Fruit fly (Drosophila melanogaster) whole organism, embryonic: Measurements from ENCODE around the gene MED25.

ENCODE experiments used
- Bdp1 ChIP-seq: fragments of 200-800 bp; sonication (Bioruptor generic); optimal IDR thresholded peaks from 3 replicates; lab custom pipeline; 2016; ENCODE audit warnings: missing biosample characterization, missing genetic modification characterization
- CG12071 ChIP-seq: fragments of 200-800 bp; sonication (Bioruptor generic); optimal IDR thresholded peaks from 3 replicates; lab custom pipeline; 2018; ENCODE audit warnings: missing biosample characterization, mild to moderate bottlenecking, missing genetic modification characterization
- CG12659 ChIP-seq: fragments of 200-800 bp; sonication (Bioruptor generic); optimal IDR thresholded peaks from 3 replicates; lab custom pipeline; 2017; ENCODE audit warnings: mild to moderate bottlenecking, missing biosample characterization, missing genetic modification reagents, missing genetic modification characterization
- CG12769 ChIP-seq: fragments of 200-800 bp; sonication (Bioruptor generic); optimal IDR thresholded peaks from 2 replicates; lab custom pipeline; 2019; ENCODE audit warnings: missing biosample characterization, mild to moderate bottlenecking, missing genetic modification characterization, moderate library complexity
- CG12942 ChIP-seq: fragments of 200-800 bp; sonication (Bioruptor generic); optimal IDR thresholded peaks from 3 replicates; lab custom pipeline; 2016; ENCODE audit warnings: missing biosample characterization, missing genetic modification characterization
- CG13775 ChIP-seq: fragments of 200-800 bp; sonication (Bioruptor generic); optimal IDR thresholded peaks from 3 replicates; lab custom pipeline; 2017; ENCODE audit warnings: missing biosample characterization, mild to moderate bottlenecking, missing genetic modification characterization
- CG15479 ChIP-seq: fragments of 200-800 bp; sonication (Bioruptor generic); optimal IDR thresholded peaks from 3 replicates; lab custom pipeline; 2019; ENCODE audit warnings: missing biosample characterization, mild to moderate bottlenecking, missing genetic modification characterization, moderate library complexity
- CG15696 ChIP-seq: fragments of 200-800 bp; sonication (Bioruptor generic); optimal IDR thresholded peaks from 2 replicates; lab custom pipeline; 2019; ENCODE audit warnings: missing biosample characterization, mild to moderate bottlenecking, missing genetic modification characterization, moderate library complexity
- CG17328 ChIP-seq: fragments of 200-800 bp; sonication (Bioruptor generic); IDR thresholded peaks from 2 replicates; pipeline ENCODE4 v1.3.6; 2022; ENCODE audit warnings: missing biosample characterization, missing genetic modification characterization
- CG17361 ChIP-seq: fragments of 200-800 bp; sonication (Bioruptor generic); IDR thresholded peaks from 3 replicates; pipeline ENCODE4 v1.3.6; 2022; ENCODE audit warnings: missing biosample characterization, missing genetic modification characterization
- CG1832 ChIP-seq: fragments of 200-800 bp; sonication (Bioruptor generic); optimal IDR thresholded peaks from 2 replicates; lab custom pipeline; 2017; ENCODE audit warnings: missing biosample characterization, mild to moderate bottlenecking, missing genetic modification characterization, inconsistent platforms
- CG2199 ChIP-seq: fragments of 200-800 bp; sonication (Bioruptor generic); IDR thresholded peaks from 3 replicates; pipeline ENCODE4 v1.3.6; 2022; ENCODE audit warnings: missing biosample characterization, missing genetic modification characterization
- CG2875 ChIP-seq: fragments of 200-800 bp; sonication (Bioruptor generic); optimal IDR thresholded peaks from 2 replicates; lab custom pipeline; 2017; ENCODE audit warnings: missing biosample characterization, mild to moderate bottlenecking, missing genetic modification characterization, missing genetic modification reagents
- CG30403 ChIP-seq: fragments of 200-800 bp; sonication (Bioruptor generic); optimal IDR thresholded peaks from 3 replicates; lab custom pipeline; 2016; ENCODE audit warnings: missing biosample characterization, missing genetic modification characterization
- CG4854 ChIP-seq: fragments of 200-800 bp; sonication (Bioruptor generic); optimal IDR thresholded peaks from 2 replicates; lab custom pipeline; 2016; ENCODE audit warnings: missing biosample characterization, missing genetic modification characterization, inconsistent platforms
- CG5245 ChIP-seq: fragments of 200-800 bp; sonication (Bioruptor generic); optimal IDR thresholded peaks from 3 replicates; lab custom pipeline; 2016; ENCODE audit warnings: missing biosample characterization, missing genetic modification characterization
- CG6689 ChIP-seq: fragments of 200-800 bp; sonication (Bioruptor generic); IDR thresholded peaks from 2 replicates; pipeline ENCODE4 v1.3.6; 2022; ENCODE audit warnings: missing biosample characterization, missing genetic modification characterization
- CG6854 ChIP-seq: fragments of 200-800 bp; sonication (Bioruptor generic); optimal IDR thresholded peaks from 3 replicates; lab custom pipeline; 2017; ENCODE audit warnings: missing biosample characterization, mild to moderate bottlenecking, missing genetic modification characterization
- CG7987 ChIP-seq: fragments of 200-800 bp; sonication (Bioruptor generic); optimal IDR thresholded peaks from 2 replicates; lab custom pipeline; 2018; ENCODE audit warnings: missing biosample characterization, mild to moderate bottlenecking, missing genetic modification characterization, moderate library complexity
- CoRest ChIP-seq: fragments of 200-800 bp; sonication (Bioruptor generic); optimal IDR thresholded peaks from 3 replicates; lab custom pipeline; 2018; ENCODE audit warnings: missing biosample characterization, mild to moderate bottlenecking, missing genetic modification characterization, moderate library complexity
- D ChIP-seq, 2 experiments: fragments of 200-800 bp in 1 of 2; fragments of >200 bp in 1 of 2; sonication (Bioruptor generic) in 1 of 2; optimal IDR thresholded peaks; 2 replicates in 1 of 2; 3 replicates in 1 of 2; lab custom pipeline; 2017; ENCODE audit warnings: mild to moderate bottlenecking in 1 of 2, missing biosample characterization in 1 of 2, missing genetic modification characterization in 1 of 2, missing genetic modification reagents in 1 of 2
- D19A ChIP-seq: fragments of 200-800 bp; optimal IDR thresholded peaks from 3 replicates; lab custom pipeline; 2019; ENCODE audit warnings: missing biosample characterization, mild to moderate bottlenecking, missing genetic modification characterization, moderate library complexity
- Dbx ChIP-seq: fragments of 200-800 bp; sonication (Bioruptor generic); IDR thresholded peaks from 3 replicates; pipeline ENCODE4 v1.3.6; 2022; ENCODE audit warnings: missing biosample characterization, missing genetic modification characterization
- Ets65A ChIP-seq: fragments of 200-800 bp; sonication (Bioruptor generic); peaks from one replicate; lab custom pipeline; 2016; ENCODE audit warnings: missing biosample characterization, missing genetic modification characterization
- Hand ChIP-seq: fragments of 200-800 bp; sonication (Bioruptor generic); optimal IDR thresholded peaks from 2 replicates; lab custom pipeline; 2017; ENCODE audit warnings: mild to moderate bottlenecking, missing biosample characterization, missing genetic modification reagents, missing genetic modification characterization
- Hsf ChIP-seq: fragments of 200-800 bp; sonication (Bioruptor generic); optimal IDR thresholded peaks from 3 replicates; lab custom pipeline; 2016; ENCODE audit warnings: missing biosample characterization, missing genetic modification characterization
- MBD-R2 ChIP-seq: fragments of 200-800 bp; sonication (Bioruptor generic); IDR thresholded peaks from 2 replicates; pipeline ENCODE4 v1.3.6; 2022; ENCODE audit warnings: missing biosample characterization, missing genetic modification characterization
- NK7.1 ChIP-seq: fragments of 200-800 bp; sonication (Bioruptor generic); optimal IDR thresholded peaks from 3 replicates; lab custom pipeline; 2016; ENCODE audit warnings: missing biosample characterization, missing genetic modification characterization
- Nf-YB ChIP-seq: fragments of 200-800 bp; sonication (Bioruptor generic); optimal IDR thresholded peaks from 3 replicates; lab custom pipeline; 2019; ENCODE audit warnings: missing biosample characterization, mild to moderate bottlenecking, missing genetic modification characterization, moderate library complexity
- abd-A ChIP-seq: fragments of 200-800 bp; sonication (Bioruptor generic); optimal IDR thresholded peaks from 3 replicates; lab custom pipeline; 2019; ENCODE audit warnings: missing biosample characterization, mild to moderate bottlenecking, missing genetic modification characterization, moderate library complexity
- cad ChIP-seq: fragments of >200 bp; optimal IDR thresholded peaks from 2 replicates; lab custom pipeline; 2017; ENCODE audit warnings: missing biosample characterization, missing genetic modification characterization
- ci ChIP-seq: fragments of 200-800 bp; sonication (Bioruptor generic); IDR thresholded peaks from 3 replicates; pipeline ENCODE4 v1.3.6; 2022; ENCODE audit warnings: missing biosample characterization, missing genetic modification characterization
- dmrt11E ChIP-seq: fragments of 200-800 bp; sonication (Bioruptor generic); optimal IDR thresholded peaks from 3 replicates; lab custom pipeline; 2018; ENCODE audit warnings: missing biosample characterization, mild to moderate bottlenecking, missing genetic modification characterization, moderate library complexity
- fd102C ChIP-seq: fragments of 200-800 bp; sonication (Bioruptor generic); optimal IDR thresholded peaks from 2 replicates; lab custom pipeline; 2018; ENCODE audit warnings: missing biosample characterization, mild to moderate bottlenecking, missing genetic modification characterization, moderate library complexity
- gem ChIP-seq: fragments of 200-800 bp; sonication (Bioruptor generic); optimal IDR thresholded peaks from 2 replicates; lab custom pipeline; 2019; ENCODE audit warnings: missing biosample characterization, mild to moderate bottlenecking, missing genetic modification characterization, moderate library complexity
- grn ChIP-seq: fragments of 200-800 bp; sonication (Bioruptor generic); optimal IDR thresholded peaks from 3 replicates; lab custom pipeline; 2017; ENCODE audit warnings: missing biosample characterization, missing genetic modification characterization
- hbn ChIP-seq: fragments of 200-800 bp; sonication (Bioruptor generic); IDR thresholded peaks from 2 replicates; pipeline ENCODE4 v1.3.6; 2022; ENCODE audit warnings: missing biosample characterization, missing genetic modification characterization; ENCODE audit not compliant: partially characterized antibody
- insv ChIP-seq, 2 experiments: fragments of 200-800 bp; sonication (Bioruptor generic); optimal IDR thresholded peaks; 3 replicates each; lab custom pipeline; 2016 to 2018; ENCODE audit warnings: missing biosample characterization in 2 of 2, missing genetic modification characterization in 2 of 2
- kah ChIP-seq: fragments of 200-800 bp; sonication (Bioruptor generic); optimal IDR thresholded peaks from 2 replicates; lab custom pipeline; 2018; ENCODE audit warnings: missing biosample characterization, mild to moderate bottlenecking, missing genetic modification characterization
- nerfin-2 ChIP-seq: fragments of 200-800 bp; sonication (Bioruptor generic); IDR thresholded peaks from 2 replicates; pipeline ENCODE4 v1.3.6; 2022; ENCODE audit warnings: missing biosample characterization, missing genetic modification characterization; ENCODE audit not compliant: partially characterized antibody
- oc ChIP-seq: fragments of 200-800 bp; sonication (Bioruptor generic); optimal IDR thresholded peaks from 2 replicates; lab custom pipeline; 2018; ENCODE audit warnings: missing biosample characterization, mild to moderate bottlenecking, missing genetic modification characterization, moderate library complexity
- prd ChIP-seq, 3 experiments: fragments of >200 bp in 2 of 3; fragments of 200-800 bp in 1 of 3; sonication (Bioruptor generic) in 1 of 3; optimal IDR thresholded peaks in 2 of 3; IDR thresholded peaks in 1 of 3; 2 replicates in 2 of 3; 3 replicates in 1 of 3; pipeline versions ENCODE4 v1.3.6 to Lab custom; 2017 to 2022; ENCODE audit warnings: missing biosample characterization in 1 of 3, missing genetic modification characterization in 1 of 3
- pros ChIP-seq: fragments of 200-800 bp; sonication (Bioruptor generic); optimal IDR thresholded peaks from 3 replicates; lab custom pipeline; 2019; ENCODE audit warnings: missing biosample characterization, mild to moderate bottlenecking, missing genetic modification characterization, moderate library complexity
- sqz ChIP-seq: fragments of 200-800 bp; sonication (Bioruptor generic); optimal IDR thresholded peaks from 3 replicates; lab custom pipeline; 2018; ENCODE audit warnings: missing biosample characterization, mild to moderate bottlenecking, missing genetic modification characterization
- tap ChIP-seq: fragments of 200-800 bp; optimal IDR thresholded peaks from 3 replicates; lab custom pipeline; 2019; ENCODE audit warnings: missing biosample characterization, mild to moderate bottlenecking, missing genetic modification characterization, moderate library complexity
- tin ChIP-seq: fragments of 200-800 bp; sonication (Bioruptor generic); optimal IDR thresholded peaks from 3 replicates; lab custom pipeline; 2016; ENCODE audit warnings: missing biosample characterization, missing genetic modification characterization
- tll ChIP-seq, 2 experiments: fragments of 200-800 bp in 1 of 2; fragments of >200 bp in 1 of 2; sonication (Bioruptor generic) in 1 of 2; optimal IDR thresholded peaks; 2 replicates each; lab custom pipeline; 2017 to 2019; ENCODE audit warnings: missing biosample characterization in 2 of 2, missing genetic modification characterization in 2 of 2, mild to moderate bottlenecking in 1 of 2, moderate library complexity in 1 of 2

The MED25 gene

DNA sequence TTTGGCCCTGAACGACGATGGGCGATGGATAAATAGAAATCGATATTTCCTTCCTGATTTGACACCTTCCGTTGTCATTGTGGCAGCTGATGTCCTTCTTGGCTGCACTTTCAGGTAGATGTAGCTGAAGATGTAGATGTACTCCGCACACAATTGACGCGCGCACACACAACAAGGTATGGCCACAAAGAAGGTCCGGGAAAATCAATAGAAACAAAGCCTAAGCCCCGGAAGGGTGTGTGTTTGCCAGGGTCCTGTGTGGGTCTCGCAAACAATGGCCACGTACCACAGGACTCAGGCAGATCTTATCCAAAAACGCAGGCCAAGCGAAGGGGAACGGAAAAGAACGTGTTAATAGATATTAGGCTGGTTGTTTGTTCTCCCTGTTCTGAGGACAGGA is 13.3 kb upstream of the MED25 start (continued):
- peak; percentile 77 for TF ChIP-seq CG15479 (GFP tag; lab: Kevin White, UChicago)
- peak in 1 of 2 experiments; percentile 87 for TF ChIP-seq tll (GFP tag; optimal IDR thresholded peaks at IDR 0.05; lab: Kevin White, UChicago)
- TF ChIP-seq prd (optimal IDR thresholded peaks at IDR 0.05; lab: Kevin White, UChicago), result no peak
- TF ChIP-seq prd (GFP tag; IDR thresholded peaks at IDR 0.05; lab: Robert Waterston, UW), result peak; percentile 35; the same call in 2 of the 3 replicates
- peak; percentile 71 for TF ChIP-seq pros (GFP tag; lab: Kevin White, UChicago)
- TF ChIP-seq D (optimal IDR thresholded peaks at IDR 0.05; lab: Kevin White, UChicago), result peak; percentile 99
- TF ChIP-seq D (GFP tag; optimal IDR thresholded peaks at IDR 0.05; lab: Kevin White, UChicago), result peak; percentile 34
- TF ChIP-seq fd102C (GFP tag; lab: Kevin White, UChicago), result peak; percentile 19
- TF ChIP-seq CG15696, result peak; percentile 51
- no peak for TF ChIP-seq CG12942 (GFP tag; lab: Kevin White, UChicago)

DNA sequence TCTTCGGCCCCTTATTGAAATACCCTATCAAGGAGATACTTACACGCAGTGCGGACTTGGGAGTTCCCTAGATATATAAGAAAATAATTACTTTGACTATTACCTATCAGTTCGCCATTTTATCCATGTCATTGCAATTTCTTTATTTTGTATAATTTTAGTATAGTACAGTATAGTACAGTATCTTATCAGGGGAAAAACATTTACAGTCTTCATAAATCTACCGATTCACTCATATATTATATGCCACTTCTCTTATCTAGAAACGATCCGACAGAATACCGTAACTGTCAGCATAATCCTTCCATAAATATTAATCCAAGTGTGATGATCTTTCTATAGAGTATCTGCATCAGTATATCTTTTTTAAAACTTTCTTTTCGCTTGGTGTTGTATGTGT is 12.3 kb upstream of the MED25 start:
- peak; percentile 44 for TF ChIP-seq Ets65A
- TF ChIP-seq gem (tag; lab: Kevin White, UChicago), result peak; percentile 12
- TF ChIP-seq NK7.1 (GFP tag; lab: Kevin White, UChicago), result no peak
- TF ChIP-seq CG6689, result no peak
- no peak for TF ChIP-seq CG13775 (GFP tag; lab: Kevin White, UChicago)
- TF ChIP-seq kah, result no peak
- TF ChIP-seq CG12769 (tag; lab: Kevin White, UChicago), result no peak
- TF ChIP-seq CG2875 (GFP tag; lab: Kevin White, UChicago), result no peak
- no peak for TF ChIP-seq CG6854 (GFP tag; lab: Kevin White, UChicago)
- TF ChIP-seq sqz, result no peak
- no peak for TF ChIP-seq cad
- TF ChIP-seq Hsf (GFP tag; lab: Kevin White, UChicago), result no peak
- TF ChIP-seq oc (tag; lab: Kevin White, UChicago), result no peak
- no peak for TF ChIP-seq MBD-R2
- peak; percentile 69 for TF ChIP-seq D19A (tag; lab: Kevin White, UChicago)
- no peak for TF ChIP-seq CG17328 (GFP tag; lab: Robert Waterston, UW)
- TF ChIP-seq CG30403, result no peak
- no peak for TF ChIP-seq CG12659
- TF ChIP-seq CG7987 (GFP tag; lab: Kevin White, UChicago), result no peak

DNA sequence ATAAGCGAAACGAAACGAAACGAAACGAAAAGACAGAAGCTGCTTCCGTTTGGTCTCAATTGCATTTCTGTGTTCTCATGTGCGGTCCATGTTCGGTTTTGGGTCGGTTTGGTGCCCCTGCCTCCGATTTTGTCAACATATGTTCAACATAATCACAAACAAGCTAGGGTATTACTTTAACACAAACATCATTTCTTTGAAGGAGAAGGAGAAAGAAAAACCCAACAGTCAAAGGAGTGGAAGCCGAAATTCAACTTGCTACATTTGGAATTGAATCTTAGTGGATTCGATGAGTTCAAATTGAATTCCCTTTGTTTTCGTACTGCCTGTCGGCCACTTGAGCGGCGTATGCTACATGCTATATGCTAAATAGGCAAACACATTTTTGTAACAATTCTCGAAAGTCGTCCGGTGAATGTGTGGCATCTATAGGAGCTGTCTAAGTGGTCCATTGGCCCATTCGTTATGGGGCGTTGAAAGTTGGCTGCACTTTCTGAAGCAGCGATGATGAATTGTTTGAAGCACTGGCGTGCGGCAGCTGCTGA is 11.1 kb upstream of the MED25 start:
- no peak for TF ChIP-seq grn (GFP tag; lab: Kevin White, UChicago)
- no peak for TF ChIP-seq abd-A
- no peak for TF ChIP-seq CoRest (tag; lab: Kevin White, UChicago)
- TF ChIP-seq tin (GFP tag; lab: Kevin White, UChicago), result no peak
- TF ChIP-seq dmrt11E (tag; lab: Kevin White, UChicago), result peak; percentile 37
- no peak for TF ChIP-seq CG4854 (GFP tag; lab: Kevin White, UChicago)
- TF ChIP-seq tll (GFP tag; optimal IDR thresholded peaks at IDR 0.05; lab: Kevin White, UChicago), result peak in 1 of 2 experiments; percentile 41
- TF ChIP-seq CG1832 (GFP tag; lab: Kevin White, UChicago), result no peak
- TF ChIP-seq nerfin-2 (GFP tag; lab: Robert Waterston, UW), result no peak
- TF ChIP-seq CG12071, result no peak
- TF ChIP-seq Dbx (GFP tag; lab: Robert Waterston, UW), result no peak
- TF ChIP-seq Hand, result no peak
- TF ChIP-seq Nf-YB (GFP tag; lab: Kevin White, UChicago), result no peak
- peak in 1 of 2 experiments; percentile 54 for TF ChIP-seq insv (GFP tag; optimal IDR thresholded peaks at IDR 0.05; lab: Kevin White, UChicago)
- no peak for TF ChIP-seq CG5245 (GFP tag; lab: Kevin White, UChicago)
- TF ChIP-seq CG17361, result no peak
- TF ChIP-seq Bdp1 (GFP tag; lab: Kevin White, UChicago), result no peak
- no peak for TF ChIP-seq hbn (GFP tag; lab: Robert Waterston, UW)
- TF ChIP-seq CG2199 (GFP tag; lab: Robert Waterston, UW), result peak; percentile 82; the same call in 2 of the 3 replicates
- 0 out of 3 replicates have a peak, but pooled peaks have one; percentile 6 for TF ChIP-seq ci (GFP tag; lab: Robert Waterston, UW)
- no peak for TF ChIP-seq tap (tag; lab: Kevin White, UChicago)
